Worm (Caenorhabditis elegans) whole organism, dauer: ENCODE measurements around the gene tax-6.

Experiments
- unc-62 ChIP-seq: sonication (generic microtip); optimal IDR thresholded peaks from 2 replicates; lab custom pipeline; 2017; ENCODE audit warnings: missing biosample characterization, missing genetic modification reagents, missing genetic modification characterization

Gene tax-6

DNA sequence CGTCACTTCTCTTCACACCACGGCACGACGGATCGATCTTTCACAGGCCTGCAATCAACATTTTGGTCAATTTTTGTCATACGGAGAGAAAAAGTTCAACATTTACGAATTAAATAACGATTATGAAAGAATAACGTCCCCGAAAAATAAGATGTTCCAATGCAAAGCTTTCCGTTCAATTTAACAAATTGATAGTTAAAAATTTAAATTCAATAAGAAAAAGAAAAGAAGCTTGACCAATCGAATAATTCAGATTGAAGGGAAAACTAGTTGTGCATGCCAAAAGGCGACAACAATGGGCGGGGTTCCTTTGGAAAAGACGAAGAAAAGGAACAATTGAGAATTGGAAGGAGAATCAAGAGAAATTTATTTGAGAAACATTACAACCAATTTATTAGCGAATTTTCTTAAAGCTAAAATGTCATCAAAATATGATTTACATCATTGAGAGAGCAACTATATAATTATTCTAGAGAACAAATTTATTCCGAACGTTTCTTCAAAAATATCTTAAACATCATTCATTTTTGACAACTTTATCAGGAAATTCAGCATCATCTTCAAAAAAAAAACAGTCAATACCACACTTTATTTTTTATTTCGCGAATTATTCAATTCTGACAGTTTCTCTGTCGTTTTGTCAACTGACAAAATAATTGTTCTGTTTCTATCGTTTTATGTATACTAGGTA lies at the start of gene tax-6:
Gene tax-6 (minus strand): TSS at position 51 of the 691 bp plus-strand sequence.
- no peak for TF ChIP-seq unc-62 (GFP tag; lab: Kevin White, UChicago)

- TF ChIP-seq unc-62 (GFP tag; lab: Kevin White, UChicago), result no peak
Observed at ce11 chrIV:10546589-10547136, 45.3 kb upstream of the tax-6 start, which contains the start of gene zim-1. zim-1 (plus strand) TSS chrIV:10547086.

- TF ChIP-seq unc-62 (GFP tag; lab: Kevin White, UChicago), result no peak
Observed at ce11 chrIV:10545038-10545437, 43.6 kb upstream of the tax-6 start, which contains the start of gene T07G12.5. T07G12.5 (minus strand) TSS chrIV:10545138.

DNA sequence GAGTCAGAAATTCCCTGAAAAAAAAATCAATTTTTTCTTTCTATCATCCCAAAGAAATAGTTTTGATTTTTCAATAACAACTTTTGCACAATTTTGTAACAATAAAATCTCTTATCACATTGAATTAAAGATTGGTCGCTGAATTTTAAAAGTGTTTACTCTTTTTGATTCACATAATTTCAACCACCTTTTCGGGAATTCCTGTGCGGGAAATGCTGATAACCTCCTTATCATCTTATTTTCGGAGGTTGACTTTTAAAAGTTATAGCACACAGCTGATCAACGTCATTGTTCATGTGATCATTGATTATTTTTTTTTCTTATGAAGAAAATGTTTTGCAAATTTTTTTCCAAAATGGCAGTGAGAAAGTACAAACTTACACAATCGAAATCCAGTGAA lies 42.0 kb upstream of the tax-6 start:
- no peak for TF ChIP-seq unc-62 (GFP tag; lab: Kevin White, UChicago)

DNA sequence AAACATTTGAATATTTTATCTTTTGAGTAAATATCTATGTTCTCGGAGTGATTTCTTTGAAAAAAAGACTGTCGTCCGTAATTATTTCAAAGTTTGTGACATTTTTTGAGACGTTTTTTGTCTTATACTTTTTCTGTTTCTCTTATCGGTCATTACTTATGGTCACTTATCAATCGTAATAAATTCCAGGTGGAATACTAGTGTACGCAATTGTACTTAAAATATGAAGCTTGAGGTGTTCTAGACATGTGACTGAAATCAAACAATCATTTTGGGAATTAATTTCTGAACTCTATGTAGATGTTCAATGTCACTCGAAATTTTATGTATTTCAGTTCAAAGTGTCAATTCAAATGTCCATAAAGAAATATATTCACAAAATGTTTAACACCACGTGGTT lies 40.9 kb upstream of the tax-6 start:
- TF ChIP-seq unc-62 (GFP tag; lab: Kevin White, UChicago), result no peak

DNA sequence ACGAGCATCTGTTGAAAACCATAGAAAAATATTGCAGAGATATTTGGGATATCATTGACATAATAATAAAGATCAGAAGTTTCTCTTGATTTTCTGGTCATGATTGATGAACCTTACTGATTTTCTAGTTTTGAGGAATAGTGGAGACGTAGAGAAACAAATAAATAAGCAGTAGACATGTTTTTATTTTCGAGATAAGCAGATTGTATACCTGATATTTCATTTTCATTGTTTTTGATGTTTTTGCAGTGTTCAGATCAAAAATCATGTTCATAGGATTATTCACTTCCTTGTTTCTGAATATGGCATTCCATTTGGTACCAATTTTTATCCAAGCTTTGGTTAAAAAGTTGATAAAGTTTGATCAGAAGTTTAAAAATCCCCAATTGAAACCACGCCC lies 37.2 kb upstream of the tax-6 start, which contains the start of gene T07G12.4:
Gene T07G12.4 (minus strand): TSS at position 101 of the 400 bp plus-strand sequence.
- no peak for TF ChIP-seq unc-62 (GFP tag; lab: Kevin White, UChicago)

ce11 chrIV:10533639-10534038 lies 32.2 kb upstream of the tax-6 start, which contains the start of gene T07G12.3:
T07G12.3 (plus strand) TSS chrIV:10533939.
- no peak for TF ChIP-seq unc-62 (GFP tag; lab: Kevin White, UChicago)

DNA sequence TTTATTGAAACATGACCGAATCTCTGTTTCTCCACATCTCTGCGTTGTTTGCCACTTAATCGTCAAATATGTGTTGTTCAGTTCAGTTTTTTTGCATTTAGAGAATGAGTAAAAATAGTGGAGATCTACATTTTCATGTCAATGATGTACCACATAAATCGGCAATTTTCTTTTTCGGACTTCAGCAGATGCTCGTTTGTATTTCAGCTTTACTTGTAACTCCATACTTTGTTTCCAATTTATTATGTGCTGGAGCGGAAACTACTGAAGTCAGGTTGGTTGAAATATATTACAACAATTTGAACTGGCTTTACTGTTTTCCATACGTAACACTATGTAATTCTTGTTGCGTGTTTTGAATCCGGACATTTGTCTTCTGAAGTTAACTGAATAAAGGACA lies 29.2 kb upstream of the tax-6 start, which contains the start of gene T07G12.2:
Gene T07G12.2 (plus strand): TSS at position 62 of the 400 bp plus-strand sequence.
- TF ChIP-seq unc-62 (GFP tag; lab: Kevin White, UChicago), result no peak

ce11 chrIV:10524095-10524829 lies 22.9 kb upstream of the tax-6 start, which contains the start of gene C02F4.5:
C02F4.5 (minus strand) TSS chrIV:10524145.
- no peak for TF ChIP-seq unc-62 (GFP tag; lab: Kevin White, UChicago)

DNA sequence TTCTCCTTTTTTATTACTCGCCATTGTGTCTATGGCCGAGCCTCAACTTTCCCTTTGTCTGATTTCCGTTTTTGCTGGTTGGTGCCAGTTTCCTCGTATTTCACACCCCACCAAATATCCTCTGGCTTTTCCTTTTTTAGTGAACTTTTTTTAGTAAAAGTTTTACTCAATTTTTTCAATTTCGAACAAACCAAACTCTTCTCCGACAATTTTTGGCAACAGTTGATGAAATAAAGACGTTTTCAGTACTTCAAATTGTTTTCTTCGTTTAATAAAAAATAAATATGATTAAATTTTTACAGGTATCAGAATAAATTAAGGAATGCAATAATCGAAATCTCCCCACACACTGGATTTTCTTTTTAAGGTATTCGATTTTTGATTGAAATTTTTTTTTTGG lies 19.7 kb upstream of the tax-6 start, which contains the start of gene cal-4:
Gene cal-4 (plus strand): TSS at position 301 of the 400 bp plus-strand sequence.
- no peak for TF ChIP-seq unc-62 (GFP tag; lab: Kevin White, UChicago)

ce11 chrIV:10518652-10519051 lies 17.3 kb upstream of the tax-6 start:
- TF ChIP-seq unc-62 (GFP tag; lab: Kevin White, UChicago), result no peak

DNA sequence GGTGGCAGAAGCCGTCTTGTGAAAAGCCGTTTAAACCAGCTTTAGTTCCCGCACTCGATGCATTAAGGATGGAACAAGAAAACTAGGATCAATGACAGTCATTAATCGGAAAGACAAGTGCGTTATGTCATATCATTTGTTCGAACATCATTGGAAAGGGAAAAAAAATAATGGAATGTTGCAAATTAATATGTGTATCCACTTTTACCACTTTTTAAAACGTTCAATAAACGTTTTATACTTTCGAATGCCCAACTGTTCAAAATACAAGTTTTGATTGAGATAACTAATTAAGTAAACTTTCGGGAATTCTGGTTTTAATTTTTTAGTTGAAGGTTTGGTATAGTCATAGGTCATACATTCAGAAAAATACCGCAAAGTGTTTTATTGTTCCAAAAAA lies 13.7 kb upstream of the tax-6 start, which contains the start of gene C02F4.4:
Gene C02F4.4 (minus strand): TSS at position 101 of the 400 bp plus-strand sequence.
- TF ChIP-seq unc-62 (GFP tag; lab: Kevin White, UChicago), result no peak

- no peak for TF ChIP-seq unc-62 (GFP tag; lab: Kevin White, UChicago)
Observed at ce11 chrIV:10513266-10513665, 11.9 kb upstream of the tax-6 start.

- no peak for TF ChIP-seq unc-62 (GFP tag; lab: Kevin White, UChicago)
Observed at ce11 chrIV:10512752-10513151, 11.4 kb upstream of the tax-6 start.

DNA sequence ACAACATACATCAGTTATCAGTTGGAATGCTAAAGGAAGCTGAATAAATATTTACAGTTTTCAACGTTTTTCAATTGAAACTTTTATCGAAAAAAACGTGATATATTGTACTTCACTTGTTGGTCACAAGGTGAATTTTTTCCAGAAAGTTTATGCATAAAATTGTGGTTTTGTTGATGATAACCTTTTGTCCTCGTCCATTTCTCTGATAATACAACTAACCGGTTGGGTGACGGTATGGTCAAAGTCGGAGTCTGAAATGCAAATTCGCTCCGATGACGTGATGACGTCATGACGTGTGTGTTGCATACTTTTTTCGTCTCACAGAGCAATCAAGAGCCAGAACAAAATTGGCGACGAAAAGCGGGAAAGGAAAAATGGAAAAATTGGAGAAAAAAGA lies 10.0 kb upstream of the tax-6 start:
- no peak for TF ChIP-seq unc-62 (GFP tag; lab: Kevin White, UChicago)

- no peak for TF ChIP-seq unc-62 (GFP tag; lab: Kevin White, UChicago)
Observed at ce11 chrIV:10507586-10507985, 6.2 kb upstream of the tax-6 start.
